Fruit fly (Drosophila melanogaster) whole organism: Measurements from ENCODE around the gene Xrp1.

Experiments
- CG8478 ChIP-seq: fragments of >200 bp; optimal IDR thresholded peaks from 2 replicates; lab custom pipeline; 2018; ENCODE audit warnings: inconsistent platforms
- pan ChIP-seq: fragments of >200 bp; optimal IDR thresholded peaks from 2 replicates; lab custom pipeline; 2017
- usp ChIP-seq: fragments of >200 bp; optimal IDR thresholded peaks from 2 replicates; lab custom pipeline; 2017; ENCODE audit warnings: missing biosample characterization, missing genetic modification characterization, mixed read lengths

- no peak for TF ChIP-seq CG8478 (lab: Kevin White, UChicago)
- TF ChIP-seq usp (GFP tag; lab: Kevin White, UChicago): no peak
- TF ChIP-seq pan (lab: Kevin White, UChicago): no peak
These were observed 11.9 kb upstream of the Xrp1 start, which contains the start of gene CG34284 for dm6 chr3R:18902858-18903257.
